Fruit fly (Drosophila melanogaster) whole organism, embryonic: ENCODE data around the gene CG42342.
A peak's percentile ranks its signal among the peaks of the same experiment; 100 is the strongest.

Experiments
- CG11504 ChIP-seq: fragments of 200-800 bp; sonication (Bioruptor generic); optimal IDR thresholded peaks from 3 replicates; lab custom pipeline; 2019; ENCODE audit warnings: missing biosample characterization, mild to moderate bottlenecking, missing genetic modification characterization, moderate library complexity
- CG11723 ChIP-seq: fragments of 200-800 bp; sonication (Bioruptor generic); optimal IDR thresholded peaks from 2 replicates; lab custom pipeline; 2017; ENCODE audit warnings: missing biosample characterization, mild to moderate bottlenecking, missing genetic modification characterization
- CG13624 ChIP-seq: fragments of 200-800 bp; sonication (Bioruptor generic); optimal IDR thresholded peaks from 2 replicates; lab custom pipeline; 2016; ENCODE audit warnings: missing biosample characterization, missing genetic modification characterization
- CG14710 ChIP-seq: fragments of 200-800 bp; sonication (Bioruptor generic); optimal IDR thresholded peaks from 3 replicates; lab custom pipeline; 2019; ENCODE audit warnings: missing biosample characterization, mild to moderate bottlenecking, missing genetic modification characterization, moderate library complexity
- CG15601 ChIP-seq: fragments of 200-800 bp; sonication (Bioruptor generic); optimal IDR thresholded peaks from 3 replicates; lab custom pipeline; 2019; ENCODE audit warnings: missing biosample characterization, mild to moderate bottlenecking, missing genetic modification characterization, moderate library complexity
- CG1602 ChIP-seq: fragments of 200-800 bp; sonication (Bioruptor generic); optimal IDR thresholded peaks from 3 replicates; lab custom pipeline; 2016; ENCODE audit warnings: missing biosample characterization, missing genetic modification characterization
- CG17912 ChIP-seq: fragments of 200-800 bp; sonication (Bioruptor generic); optimal IDR thresholded peaks from 2 replicates; lab custom pipeline; 2018; ENCODE audit warnings: missing biosample characterization, mild to moderate bottlenecking, missing genetic modification characterization
- CG18262 ChIP-seq: fragments of 200-800 bp; optimal IDR thresholded peaks from 3 replicates; lab custom pipeline; 2019; ENCODE audit warnings: missing biosample characterization, mild to moderate bottlenecking, missing genetic modification characterization, moderate library complexity
- CG2120 ChIP-seq: fragments of 200-800 bp; sonication (Bioruptor generic); optimal IDR thresholded peaks from 3 replicates; lab custom pipeline; 2016; ENCODE audit warnings: missing biosample characterization, missing genetic modification characterization
- CG31388 ChIP-seq: fragments of 200-800 bp; sonication (Bioruptor generic); optimal IDR thresholded peaks from 2 replicates; lab custom pipeline; 2016; ENCODE audit warnings: missing biosample characterization, missing genetic modification characterization
- CG31441 ChIP-seq: fragments of 200-800 bp; sonication (Bioruptor generic); IDR thresholded peaks from 2 replicates; pipeline ENCODE4 v1.3.6; 2022; ENCODE audit warnings: missing biosample characterization, missing genetic modification characterization
- CG32767 ChIP-seq: fragments of 200-800 bp; sonication (Bioruptor generic); IDR thresholded peaks from 2 replicates; pipeline ENCODE4 v1.3.6; 2022; ENCODE audit warnings: missing biosample characterization, missing genetic modification characterization
- CG33213 ChIP-seq: fragments of 200-800 bp; sonication (Bioruptor generic); optimal IDR thresholded peaks from 3 replicates; lab custom pipeline; 2016; ENCODE audit warnings: missing biosample characterization, missing genetic modification characterization
- CG4328 ChIP-seq: fragments of 200-800 bp; sonication (Bioruptor generic); optimal IDR thresholded peaks from 3 replicates; lab custom pipeline; 2017; ENCODE audit warnings: missing biosample characterization, missing genetic modification reagents, missing genetic modification characterization
- CG43689 ChIP-seq: fragments of 200-800 bp; sonication (Bioruptor generic); IDR thresholded peaks from 2 replicates; pipeline ENCODE4 v1.3.6; 2022; ENCODE audit warnings: missing biosample characterization, missing genetic modification characterization
- CG5245 ChIP-seq: fragments of 200-800 bp; sonication (Bioruptor generic); optimal IDR thresholded peaks from 3 replicates; lab custom pipeline; 2016; ENCODE audit warnings: missing biosample characterization, missing genetic modification characterization
- CG5953 ChIP-seq: fragments of 200-800 bp; sonication (Bioruptor generic); IDR thresholded peaks from 2 replicates; pipeline ENCODE4 v1.3.6; 2022; ENCODE audit warnings: missing biosample characterization, missing genetic modification characterization
- CG8089 ChIP-seq: fragments of 200-800 bp; sonication (Bioruptor generic); optimal IDR thresholded peaks from 3 replicates; lab custom pipeline; 2016; ENCODE audit warnings: missing biosample characterization, missing genetic modification characterization
- CG9609 ChIP-seq: fragments of 200-800 bp; sonication (Bioruptor generic); optimal IDR thresholded peaks from 3 replicates; lab custom pipeline; 2016; ENCODE audit warnings: missing biosample characterization, missing genetic modification characterization
- CHES-1-like ChIP-seq: fragments of 200-800 bp; sonication (Bioruptor generic); optimal IDR thresholded peaks from 2 replicates; lab custom pipeline; 2016; ENCODE audit warnings: missing biosample characterization, missing genetic modification characterization
- D19A ChIP-seq: fragments of 200-800 bp; optimal IDR thresholded peaks from 3 replicates; lab custom pipeline; 2019; ENCODE audit warnings: missing biosample characterization, mild to moderate bottlenecking, missing genetic modification characterization, moderate library complexity
- Dad ChIP-seq: fragments of 200-800 bp; sonication (Bioruptor generic); optimal IDR thresholded peaks from 3 replicates; lab custom pipeline; 2016; ENCODE audit warnings: missing biosample characterization, missing genetic modification characterization
- Dll ChIP-seq: fragments of 200-800 bp; sonication (Bioruptor generic); IDR thresholded peaks from 4 replicates; pipeline ENCODE4 v1.3.6; 2022; ENCODE audit warnings: missing biosample characterization, missing genetic modification characterization; ENCODE audit not compliant: partially characterized antibody
- E2f2 ChIP-seq: fragments of 200-800 bp; sonication (Bioruptor generic); IDR thresholded peaks from 2 replicates; pipeline ENCODE4 v1.3.6; 2022; ENCODE audit warnings: missing biosample characterization, missing genetic modification characterization
- Ets65A ChIP-seq: fragments of 200-800 bp; sonication (Bioruptor generic); peaks from one replicate; lab custom pipeline; 2016; ENCODE audit warnings: missing biosample characterization, missing genetic modification characterization
- H15 ChIP-seq: fragments of 200-800 bp; sonication (Bioruptor generic); IDR thresholded peaks from 3 replicates; pipeline ENCODE4 v1.3.6; 2022; ENCODE audit warnings: missing biosample characterization, missing genetic modification characterization
- Jarid2 ChIP-seq: fragments of 200-800 bp; sonication (Bioruptor generic); optimal IDR thresholded peaks from 3 replicates; lab custom pipeline; 2017; ENCODE audit warnings: mild to moderate bottlenecking, missing biosample characterization, missing genetic modification reagents, missing genetic modification characterization
- Med ChIP-seq: fragments of 200-800 bp; sonication (Bioruptor generic); peaks from one replicate; lab custom pipeline; 2016; ENCODE audit warnings: missing biosample characterization, missing genetic modification characterization, mild to moderate bottlenecking, inconsistent platforms, moderate library complexity
- Nf-YB ChIP-seq: fragments of 200-800 bp; sonication (Bioruptor generic); optimal IDR thresholded peaks from 3 replicates; lab custom pipeline; 2019; ENCODE audit warnings: missing biosample characterization, mild to moderate bottlenecking, missing genetic modification characterization, moderate library complexity
- Rx ChIP-seq: fragments of 200-800 bp; sonication (Bioruptor generic); IDR thresholded peaks from 2 replicates; pipeline ENCODE4 v1.3.6; 2022; ENCODE audit warnings: missing biosample characterization, missing genetic modification characterization
- TFAM ChIP-seq: fragments of 200-800 bp; sonication (Bioruptor generic); optimal IDR thresholded peaks from 2 replicates; lab custom pipeline; 2017; ENCODE audit warnings: missing biosample characterization, missing genetic modification characterization, inconsistent platforms
- ac ChIP-seq: fragments of 200-800 bp; sonication (Bioruptor generic); optimal IDR thresholded peaks from 3 replicates; lab custom pipeline; 2017; ENCODE audit warnings: missing biosample characterization, mild to moderate bottlenecking, missing genetic modification characterization
- aop ChIP-seq: fragments of 200-800 bp; sonication (Bioruptor generic); IDR thresholded peaks from 2 replicates; pipeline ENCODE4 v1.3.6; 2022; ENCODE audit warnings: missing biosample characterization, missing genetic modification characterization
- ase ChIP-seq: fragments of 200-800 bp; sonication (Bioruptor generic); IDR thresholded peaks from 3 replicates; pipeline ENCODE4 v1.3.6; 2022; ENCODE audit warnings: missing biosample characterization, missing genetic modification characterization
- chn ChIP-seq: fragments of 200-800 bp; sonication (Bioruptor generic); optimal IDR thresholded peaks from 2 replicates; lab custom pipeline; 2016; ENCODE audit warnings: missing biosample characterization, missing genetic modification characterization
- dmrt99B ChIP-seq: fragments of 200-800 bp; sonication (Bioruptor generic); optimal IDR thresholded peaks from 2 replicates; lab custom pipeline; 2018; ENCODE audit warnings: missing biosample characterization, mild to moderate bottlenecking, missing genetic modification characterization, moderate library complexity
- ems ChIP-seq: fragments of 200-800 bp; sonication (Bioruptor generic); optimal IDR thresholded peaks from 3 replicates; lab custom pipeline; 2016; ENCODE audit warnings: missing biosample characterization, missing genetic modification characterization
- eyg ChIP-seq: fragments of 200-800 bp; sonication (Bioruptor generic); optimal IDR thresholded peaks from 3 replicates; lab custom pipeline; 2016; ENCODE audit warnings: missing biosample characterization, missing genetic modification characterization
- fd102C ChIP-seq: fragments of 200-800 bp; sonication (Bioruptor generic); optimal IDR thresholded peaks from 2 replicates; lab custom pipeline; 2018; ENCODE audit warnings: missing biosample characterization, mild to moderate bottlenecking, missing genetic modification characterization, moderate library complexity
- gcm ChIP-seq: fragments of 200-800 bp; sonication (Bioruptor generic); optimal IDR thresholded peaks from 2 replicates; lab custom pipeline; 2019; ENCODE audit warnings: missing biosample characterization, mild to moderate bottlenecking, missing genetic modification characterization, moderate library complexity
- jumu ChIP-seq: fragments of 200-800 bp; sonication (Bioruptor generic); optimal IDR thresholded peaks from 3 replicates; lab custom pipeline; 2016; ENCODE audit warnings: missing biosample characterization, missing genetic modification characterization
- lab ChIP-seq: fragments of 200-800 bp; sonication (Bioruptor generic); optimal IDR thresholded peaks from 3 replicates; lab custom pipeline; 2017; ENCODE audit warnings: missing biosample characterization, missing genetic modification characterization, mild to moderate bottlenecking, moderate library complexity, missing genetic modification reagents
- lov ChIP-seq, 2 experiments: fragments of 200-800 bp in 1 of 2; fragments of >200 bp in 1 of 2; sonication (Bioruptor generic) in 1 of 2; IDR thresholded peaks in 1 of 2; optimal IDR thresholded peaks in 1 of 2; 2 replicates in 1 of 2; 3 replicates in 1 of 2; pipeline versions ENCODE4 v1.3.6 to Lab custom; 2017 to 2022; ENCODE audit warnings: missing biosample characterization in 1 of 2, missing genetic modification characterization in 1 of 2
- luna ChIP-seq: fragments of 200-800 bp; sonication (Bioruptor generic); optimal IDR thresholded peaks from 2 replicates; lab custom pipeline; 2016; ENCODE audit warnings: missing biosample characterization, missing genetic modification characterization
- pum ChIP-seq: fragments of 200-800 bp; sonication (Bioruptor generic); optimal IDR thresholded peaks from 2 replicates; lab custom pipeline; 2016; ENCODE audit warnings: missing biosample characterization, missing genetic modification characterization
- salm ChIP-seq: fragments of 200-800 bp; sonication (Bioruptor generic); optimal IDR thresholded peaks from 2 replicates; lab custom pipeline; 2018; ENCODE audit warnings: missing biosample characterization, mild to moderate bottlenecking, missing genetic modification characterization
- seq ChIP-seq: fragments of 200-800 bp; sonication (Bioruptor generic); IDR thresholded peaks from 2 replicates; pipeline ENCODE4 v1.3.6; 2022; ENCODE audit warnings: missing biosample characterization, missing genetic modification characterization
- sisA ChIP-seq: fragments of 200-800 bp; sonication (Bioruptor generic); IDR thresholded peaks from 2 replicates; pipeline ENCODE4 v1.3.6; 2022; ENCODE audit warnings: missing biosample characterization, missing genetic modification characterization
- stc ChIP-seq: fragments of 200-800 bp; sonication (Bioruptor generic); IDR thresholded peaks from 2 replicates; pipeline ENCODE4 v1.3.6; 2022; ENCODE audit warnings: missing biosample characterization, missing genetic modification characterization
- trem ChIP-seq: fragments of 200-800 bp; optimal IDR thresholded peaks from 3 replicates; lab custom pipeline; 2019; ENCODE audit warnings: missing biosample characterization, mild to moderate bottlenecking, missing genetic modification characterization, moderate library complexity
- wor ChIP-seq: fragments of 200-800 bp; sonication (Bioruptor generic); IDR thresholded peaks from 2 replicates; pipeline ENCODE4 v1.3.6; 2022; ENCODE audit warnings: missing biosample characterization, missing genetic modification characterization

The CG42342 gene

DNA sequence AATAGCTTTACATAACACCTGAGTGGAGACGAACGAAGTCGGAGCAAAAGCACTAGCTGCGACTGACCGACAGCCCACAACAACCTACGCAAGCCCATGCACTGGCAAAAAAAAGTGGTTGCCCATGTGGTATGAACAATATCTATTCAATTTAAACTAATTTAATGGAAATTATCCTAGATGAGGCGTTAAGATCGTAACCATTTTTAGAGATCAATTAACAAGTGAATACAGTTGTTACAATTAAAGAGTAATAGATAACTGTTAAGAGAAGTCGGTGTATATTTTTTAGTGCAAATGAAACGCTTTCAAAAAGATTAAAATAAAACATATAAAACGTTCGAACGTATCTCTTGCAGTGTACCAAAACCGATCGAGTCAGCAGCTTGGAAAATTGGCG, 6.4 kb upstream of the CG42342 start (continued):
- peak; percentile 65 for TF ChIP-seq CG15601 (tag; lab: Kevin White, UChicago)
- TF ChIP-seq CG18262 = peak; percentile 71
- no peak for TF ChIP-seq CG8089 (GFP tag; lab: Kevin White, UChicago)
- peak; percentile 50 for TF ChIP-seq CG11723 (GFP tag; lab: Kevin White, UChicago)
- TF ChIP-seq CG17912 (GFP tag; lab: Kevin White, UChicago) = no peak
- peak; percentile 58 for TF ChIP-seq gcm (GFP tag; lab: Kevin White, UChicago)
- TF ChIP-seq pum = peak; percentile 40
- TF ChIP-seq Jarid2 = peak; percentile 4
- TF ChIP-seq CG33213 (GFP tag; lab: Kevin White, UChicago) = no peak
- peak; percentile 55; the same call in 1 of the 2 replicates for TF ChIP-seq wor (GFP tag; lab: Robert Waterston, UW)
- peak; percentile 75 for TF ChIP-seq H15 (GFP tag; lab: Robert Waterston, UW)
- peak; percentile 84 for TF ChIP-seq dmrt99B (tag; lab: Kevin White, UChicago)
- TF ChIP-seq ac (GFP tag; lab: Kevin White, UChicago) = no peak
- no peak for TF ChIP-seq CHES-1-like (GFP tag; lab: Kevin White, UChicago)
- 0 out of 2 replicates have a peak, but pooled peaks have one; percentile 16 for TF ChIP-seq CG32767 (GFP tag; lab: Robert Waterston, UW)
- no peak for TF ChIP-seq CG2120 (GFP tag; lab: Kevin White, UChicago)
- TF ChIP-seq CG1602 (GFP tag; lab: Kevin White, UChicago) = peak; percentile 37
- peak; percentile 21 for TF ChIP-seq Nf-YB
- TF ChIP-seq CG13624 (GFP tag; lab: Kevin White, UChicago) = no peak
- peak; percentile 77 for TF ChIP-seq Med (GFP tag; lab: Kevin White, UChicago)
- TF ChIP-seq CG9609 (GFP tag; lab: Kevin White, UChicago) = no peak
- TF ChIP-seq CG14710 = peak; percentile 43
- TF ChIP-seq TFAM (GFP tag; lab: Kevin White, UChicago) = no peak
- TF ChIP-seq CG5245 = no peak
- TF ChIP-seq chn (GFP tag; lab: Kevin White, UChicago) = peak; percentile 25
- TF ChIP-seq trem = peak; percentile 19
- TF ChIP-seq salm (tag; lab: Kevin White, UChicago) = peak; percentile 14
- TF ChIP-seq CG4328 (GFP tag; lab: Kevin White, UChicago) = peak; percentile 32
- TF ChIP-seq sisA = peak; percentile 36
- peak; percentile 59 for TF ChIP-seq D19A (tag; lab: Kevin White, UChicago)
- TF ChIP-seq CG43689 (GFP tag; lab: Robert Waterston, UW) = no peak
- no peak for TF ChIP-seq ems
- peak; percentile 13 for TF ChIP-seq Ets65A (GFP tag; lab: Kevin White, UChicago)
- no peak for TF ChIP-seq lov (optimal IDR thresholded peaks at IDR 0.05; lab: Kevin White, UChicago)
- no peak for TF ChIP-seq lov (GFP tag; IDR thresholded peaks at IDR 0.05; lab: Robert Waterston, UW)
- no peak for TF ChIP-seq jumu (GFP tag; lab: Kevin White, UChicago)
- no peak for TF ChIP-seq aop (GFP tag; lab: Robert Waterston, UW)
- peak; percentile 39; the same call in 1 of the 2 replicates for TF ChIP-seq E2f2
- TF ChIP-seq Dll = no peak
- TF ChIP-seq CG11504 (tag; lab: Kevin White, UChicago) = peak; percentile 81
- TF ChIP-seq stc (GFP tag; lab: Robert Waterston, UW) = 0 out of 2 replicates have a peak, but pooled peaks have one; percentile 31
- no peak for TF ChIP-seq fd102C
- TF ChIP-seq lab (GFP tag; lab: Kevin White, UChicago) = peak; percentile 21
- TF ChIP-seq seq (GFP tag; lab: Robert Waterston, UW) = no peak
- no peak for TF ChIP-seq Dad (GFP tag; lab: Kevin White, UChicago)
- TF ChIP-seq CG31441 = peak; percentile 76
- no peak for TF ChIP-seq luna (GFP tag; lab: Kevin White, UChicago)
- 0 out of 2 replicates have a peak, but pooled peaks have one; percentile 36 for TF ChIP-seq Rx
- TF ChIP-seq CG31388 (GFP tag; lab: Kevin White, UChicago) = no peak
- TF ChIP-seq CG5953 = peak; percentile 55; the same call in 1 of the 2 replicates
- peak; percentile 71; the same call in 2 of the 3 replicates for TF ChIP-seq ase (GFP tag; lab: Robert Waterston, UW)
- no peak for TF ChIP-seq eyg
